Worm (Caenorhabditis elegans) whole organism, late embryonic: ENCODE results near the gene melo-3.

ENCODE experiments used
- ahr-1 ChIP-seq: sonication (generic microtip); optimal IDR thresholded peaks from 2 replicates; lab custom pipeline; 2016; ENCODE audit warnings: missing genetic modification characterization, missing compliant biosample characterization
- ama-1 ChIP-seq: fragments of 150-350 bp; optimal IDR thresholded peaks from 2 replicates; lab custom pipeline; 2014
- hlh-30 ChIP-seq: sonication (generic microtip); optimal IDR thresholded peaks from 2 replicates; lab custom pipeline; 2017; ENCODE audit warnings: antibody characterized with exemption, missing genetic modification characterization, missing compliant biosample characterization; ENCODE audit not compliant: insufficient read depth
- nhr-11 ChIP-seq: fragments of 150-350 bp; optimal IDR thresholded peaks from 2 replicates; lab custom pipeline; 2014; ENCODE audit warnings: missing biosample characterization, missing genetic modification characterization
- pha-4 ChIP-seq: fragments of 150-350 bp; optimal IDR thresholded peaks from 2 replicates; lab custom pipeline; 2018; ENCODE audit warnings: missing biosample characterization, missing genetic modification reagents, missing genetic modification characterization
- tbx-2 ChIP-seq: sonication (generic microtip); optimal IDR thresholded peaks from 2 replicates; lab custom pipeline; 2016; ENCODE audit warnings: missing genetic modification characterization, missing compliant biosample characterization

DNA sequence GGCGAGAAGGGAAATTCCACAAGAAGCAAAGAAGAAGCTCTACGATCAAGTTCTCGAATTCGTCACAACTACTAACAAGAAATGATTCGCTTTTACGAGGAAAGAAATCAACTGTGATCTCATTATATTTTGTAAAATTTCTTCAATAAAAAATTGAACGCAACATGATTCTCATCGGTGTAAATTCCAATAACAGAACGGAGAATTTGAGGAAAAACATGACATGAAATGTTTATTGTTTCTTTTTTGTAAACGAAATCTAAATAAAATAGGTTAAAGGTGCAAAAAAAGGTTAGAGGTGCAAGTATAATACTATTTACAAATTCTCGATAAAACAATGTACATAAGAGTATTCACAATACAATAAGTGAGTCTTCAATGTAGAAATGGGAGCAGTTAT, 45.2 kb downstream of the melo-3 start:
- TF ChIP-seq ahr-1 (tag; lab: Kevin White, UChicago), result no peak
- no peak for TF ChIP-seq tbx-2 (tag; lab: Kevin White, UChicago)
- no peak for TF ChIP-seq pha-4 (tag; lab: Kevin White, UChicago)
- no peak for TF ChIP-seq ama-1 (lab: Kevin White, UChicago)
- no peak for TF ChIP-seq nhr-11
- no peak for TF ChIP-seq hlh-30 (tag; lab: Kevin White, UChicago)
